Worm (Caenorhabditis elegans): ENCODE measurements around the gene C14B1.12.

DNA sequence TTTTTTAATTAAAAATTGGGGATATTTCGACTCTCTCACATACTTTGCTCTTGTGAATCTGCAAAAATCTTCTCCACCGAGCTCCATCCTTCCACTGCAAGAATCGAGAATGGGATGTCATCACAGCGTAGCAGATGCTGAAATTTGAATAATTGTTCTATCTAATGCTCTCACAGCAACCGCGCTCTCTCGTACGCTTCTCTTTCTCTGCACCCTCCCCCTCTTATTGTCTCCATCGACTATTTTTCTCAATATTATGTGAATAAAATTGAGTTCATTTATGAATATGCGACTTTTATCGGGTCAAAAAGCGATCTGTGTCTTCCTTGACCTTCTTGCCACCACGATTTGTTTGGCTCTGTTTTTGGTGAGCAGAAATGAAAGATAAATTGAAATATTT, 9.2 kb upstream of the C14B1.12 start, which contains the start of gene F34D10.3:
- TF ChIP-seq unc-62 (GFP tag; optimal IDR thresholded peaks at IDR 0.05) (no peak), sem-2 (GFP tag; optimal IDR thresholded peaks at IDR 0.05) (no peak), mep-1 (tag; optimal IDR thresholded peaks at IDR 0.05) (peak; percentile 8), pha-4 (tag; optimal IDR thresholded peaks at IDR 0.05) (no peak), nhr-76 (tag; optimal IDR thresholded peaks at IDR 0.05) (no peak), hlh-1 (tag; optimal IDR thresholded peaks at IDR 0.05) (no peak), ceh-43 (GFP tag; optimal IDR thresholded peaks at IDR 0.05) (no peak), nhr-237 (tag; optimal IDR thresholded peaks at IDR 0.05) (no peak), ceh-39 (tag; optimal IDR thresholded peaks at IDR 0.05) (no peak), snpc-4 (tag; optimal IDR thresholded peaks at IDR 0.05) (no peak), elt-1 (tag; optimal IDR thresholded peaks at IDR 0.05; ENCODE audit: borderline replicate concordance, insufficient read depth) (no peak), sptf-1 (tag; optimal IDR thresholded peaks at IDR 0.05) (no peak), nhr-12 (tag; optimal IDR thresholded peaks at IDR 0.05) (no peak)
